Worm (Caenorhabditis elegans) whole organism, L1 larva: Measurements from ENCODE around the gene srh-215.

Source experiments
- blmp-1 ChIP-seq: fragments of 150-350 bp; optimal IDR thresholded peaks from 2 replicates; lab custom pipeline; 2014; ENCODE audit warnings: missing biosample characterization, missing genetic modification characterization
- fos-1 ChIP-seq: fragments of 150-350 bp; optimal IDR thresholded peaks from 2 replicates; lab custom pipeline; 2014; ENCODE audit warnings: missing biosample characterization, missing genetic modification characterization
- isw-1 ChIP-seq: fragments of 200-800 bp; sonication (Bioruptor generic); IDR thresholded peaks from 2 replicates; pipeline ENCODE4 v1.3.6; 2022; ENCODE audit warnings: missing genetic modification characterization, missing compliant biosample characterization
- lin-13 ChIP-seq: fragments of 150-350 bp; optimal IDR thresholded peaks from 2 replicates; lab custom pipeline; 2014; ENCODE audit warnings: missing biosample characterization, missing genetic modification reagents, missing genetic modification characterization
- lin-15B ChIP-seq: fragments of 150-350 bp; sonication (generic microtip); optimal IDR thresholded peaks from 3 replicates; lab custom pipeline; 2014; ENCODE audit warnings: missing biosample characterization, missing genetic modification characterization
- lin-35 ChIP-seq, 2 experiments: fragments of 150-350 bp; optimal IDR thresholded peaks; 2 replicates each; lab custom pipeline; 2014; ENCODE audit warnings: missing biosample characterization in 2 of 2, missing genetic modification characterization in 2 of 2, missing genetic modification reagents in 2 of 2
- mab-9 ChIP-seq: fragments of 200-800 bp; sonication (Bioruptor generic); IDR thresholded peaks from 2 replicates; pipeline ENCODE4 v1.3.6; 2022; ENCODE audit warnings: missing genetic modification reagents, missing genetic modification characterization, missing compliant biosample characterization
- nhr-28 ChIP-seq: fragments of 150-350 bp; optimal IDR thresholded peaks from 2 replicates; lab custom pipeline; 2014; ENCODE audit warnings: missing biosample characterization, missing genetic modification characterization
- snpc-4 ChIP-seq: fragments of 150-350 bp; optimal IDR thresholded peaks from 2 replicates; lab custom pipeline; 2014; ENCODE audit warnings: missing biosample characterization, missing genetic modification characterization
- zag-1 ChIP-seq: fragments of 150-350 bp; optimal IDR thresholded peaks from 2 replicates; lab custom pipeline; 2014; ENCODE audit warnings: missing biosample characterization, missing genetic modification characterization
- zip-4 ChIP-seq: fragments of 200-800 bp; sonication (Bioruptor generic); optimal IDR thresholded peaks from 2 replicates; lab custom pipeline; 2018; ENCODE audit warnings: mild to moderate bottlenecking, missing genetic modification characterization, moderate library complexity, missing compliant biosample characterization
- ztf-11 ChIP-seq, 2 experiments: sonication (generic microtip); optimal IDR thresholded peaks; 2 replicates each; lab custom pipeline; 2016 to 2017; ENCODE audit warnings: missing genetic modification characterization in 2 of 2, missing biosample characterization in 1 of 2, missing compliant biosample characterization in 1 of 2

DNA sequence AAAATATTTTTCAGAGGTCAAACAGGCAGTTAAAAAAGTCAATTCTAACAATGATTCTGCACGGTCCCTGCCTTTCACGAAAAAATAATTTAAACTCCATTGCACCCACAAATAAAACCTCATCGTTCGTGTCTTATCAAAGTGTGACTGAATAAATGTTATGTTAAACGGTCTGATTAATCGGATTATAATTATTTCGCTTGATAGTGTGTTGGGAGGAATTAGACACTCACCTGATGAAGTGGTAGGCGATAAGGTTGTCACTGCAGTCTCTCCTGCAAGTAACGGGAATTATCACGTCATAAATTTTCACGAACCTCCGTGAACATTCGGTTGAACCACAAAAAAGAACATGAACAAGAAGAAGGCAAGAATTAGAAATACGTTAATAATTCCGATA is 8.5 kb upstream of the srh-215 start:
- TF ChIP-seq mab-9 (GFP tag; lab: Robert Waterston, UW) (no peak), blmp-1 (tag; lab: Kevin White, UChicago) (no peak), zip-4 (GFP tag; lab: Kevin White, UChicago) (no peak), ztf-11 (tag; optimal IDR thresholded peaks at IDR 0.05; lab: Kevin White, UChicago) (no peak), lin-35 (GFP tag; optimal IDR thresholded peaks at IDR 0.05; lab: Kevin White, UChicago) (peak in 1 of 2 experiments; percentile 14), lin-15B (tag; lab: Kevin White, UChicago) (no peak), snpc-4 (no peak), fos-1 (tag; lab: Kevin White, UChicago) (no peak), isw-1 (GFP tag; lab: Robert Waterston, UW) (no peak), nhr-28 (tag; lab: Kevin White, UChicago) (no peak), zag-1 (no peak), lin-13 (GFP tag; lab: Kevin White, UChicago) (no peak)
